Worm (Caenorhabditis elegans) whole organism, young adult: ENCODE measurements around the gene snrp-200.
"Not testable (repeated sequence)": the region's sequence is repeated elsewhere in the genome, so short reads cannot be mapped to it uniquely, and the experiment has no call there.

ENCODE experiments used
- B0336.3 ChIP-seq: fragments of 200-800 bp; sonication (Bioruptor generic); IDR thresholded peaks from 2 replicates; pipeline ENCODE4 v1.3.6; 2022; ENCODE audit warnings: missing genetic modification characterization, missing compliant biosample characterization
- C17E4.6 ChIP-seq: fragments of 200-800 bp; sonication (Bioruptor generic); IDR thresholded peaks from 2 replicates; pipeline ENCODE4 v1.3.6; 2022; ENCODE audit warnings: missing genetic modification reagents, missing genetic modification characterization, missing compliant biosample characterization
- D2030.7 ChIP-seq: fragments of 200-800 bp; sonication (Bioruptor generic); IDR thresholded peaks from 2 replicates; pipeline ENCODE4 v1.3.6; 2022; ENCODE audit warnings: missing genetic modification reagents, missing genetic modification characterization, missing compliant biosample characterization
- F39B2.1 ChIP-seq: fragments of 200-800 bp; sonication (Bioruptor generic); IDR thresholded peaks from 2 replicates; pipeline ENCODE4 v1.3.6; 2022; ENCODE audit warnings: missing genetic modification reagents, missing genetic modification characterization, missing compliant biosample characterization
- F57A8.1 ChIP-seq: fragments of 200-800 bp; sonication (Bioruptor generic); optimal IDR thresholded peaks from 2 replicates; lab custom pipeline; 2018; ENCODE audit warnings: mild to moderate bottlenecking, missing genetic modification characterization, moderate library complexity, missing compliant biosample characterization
- Y53F4B.3 ChIP-seq: fragments of 200-800 bp; sonication (Bioruptor generic); IDR thresholded peaks from 2 replicates; pipeline ENCODE4 v1.3.6; 2022; ENCODE audit warnings: missing genetic modification reagents, missing genetic modification characterization, missing compliant biosample characterization
- Y56A3A.18 ChIP-seq: fragments of 200-800 bp; sonication (Bioruptor generic); IDR thresholded peaks from 2 replicates; pipeline ENCODE4 v1.3.6; 2022; ENCODE audit warnings: missing genetic modification reagents, missing genetic modification characterization, missing compliant biosample characterization
- Y79H2A.3 ChIP-seq: fragments of 200-800 bp; sonication (Bioruptor generic); conservative IDR thresholded peaks from 2 replicates; pipeline ENCODE4 v1.3.6; 2022; ENCODE audit warnings: missing genetic modification reagents, missing genetic modification characterization, missing compliant biosample characterization
- Y95B8A.8 ChIP-seq: fragments of 200-800 bp; sonication (Bioruptor generic); IDR thresholded peaks from 2 replicates; pipeline ENCODE4 v1.3.6; 2022; ENCODE audit warnings: missing genetic modification reagents, missing genetic modification characterization, missing compliant biosample characterization
- aptf-2 ChIP-seq: fragments of 200-800 bp; sonication (Bioruptor generic); conservative IDR thresholded peaks from 2 replicates; pipeline ENCODE4 v1.3.6; 2022; ENCODE audit warnings: missing genetic modification reagents, missing genetic modification characterization, missing compliant biosample characterization
- attf-3 ChIP-seq: fragments of 200-800 bp; sonication (Bioruptor generic); conservative IDR thresholded peaks from 2 replicates; pipeline ENCODE4 v1.3.6; 2022; ENCODE audit warnings: missing genetic modification reagents, missing genetic modification characterization, missing compliant biosample characterization
- attf-6 ChIP-seq: fragments of 200-800 bp; sonication (Bioruptor generic); IDR thresholded peaks from 2 replicates; pipeline ENCODE4 v1.3.6; 2022; ENCODE audit warnings: missing genetic modification reagents, missing genetic modification characterization, missing compliant biosample characterization
- cebp-1 ChIP-seq, 2 experiments: fragments of 200-800 bp in 1 of 2; sonication (Bioruptor generic) in 1 of 2; sonication (generic microtip) in 1 of 2; IDR thresholded peaks in 1 of 2; optimal IDR thresholded peaks in 1 of 2; 2 replicates each; pipeline versions ENCODE4 v1.3.6 to Lab custom; 2017 to 2022; ENCODE audit warnings: missing compliant biosample characterization in 2 of 2, missing genetic modification characterization in 2 of 2, mild to moderate bottlenecking in 1 of 2, missing genetic modification reagents in 1 of 2, moderate library complexity in 1 of 2
- ceh-100 ChIP-seq: fragments of 200-800 bp; sonication (Bioruptor generic); IDR thresholded peaks from 2 replicates; pipeline ENCODE4 v1.3.6; 2022; ENCODE audit warnings: missing genetic modification reagents, missing genetic modification characterization, missing compliant biosample characterization
- ceh-91 ChIP-seq: fragments of 200-800 bp; sonication (Bioruptor generic); IDR thresholded peaks from 2 replicates; pipeline ENCODE4 v1.3.6; 2022; ENCODE audit warnings: missing genetic modification reagents, missing genetic modification characterization, missing compliant biosample characterization
- him-1 ChIP-seq: sonication (generic microtip); optimal IDR thresholded peaks from 2 replicates; lab custom pipeline; 2016; ENCODE audit warnings: missing genotype, missing genetic modification reagents, missing genetic modification characterization, missing compliant biosample characterization
- hmg-20 ChIP-seq: fragments of 200-800 bp; sonication (Bioruptor generic); IDR thresholded peaks from 2 replicates; pipeline ENCODE4 v1.3.6; 2022; ENCODE audit warnings: missing genetic modification reagents, missing genetic modification characterization, missing compliant biosample characterization
- hrde-1 ChIP-seq: sonication (generic microtip); optimal IDR thresholded peaks from 2 replicates; lab custom pipeline; 2016; ENCODE audit warnings: missing genetic modification characterization, mild to moderate bottlenecking, missing compliant biosample characterization, moderate library complexity, missing genotype, missing genetic modification reagents, borderline replicate concordance
- hsf-1 ChIP-seq: fragments of 200-800 bp; sonication (Bioruptor generic); IDR thresholded peaks from 2 replicates; pipeline ENCODE4 v1.3.6; 2022; ENCODE audit warnings: missing genetic modification reagents, missing genetic modification characterization, missing compliant biosample characterization
- lin-26 ChIP-seq: fragments of 200-800 bp; sonication (Bioruptor generic); IDR thresholded peaks from 2 replicates; pipeline ENCODE4 v1.3.6; 2022; ENCODE audit warnings: missing genetic modification reagents, missing genetic modification characterization, missing compliant biosample characterization
- lin-40 ChIP-seq: sonication (generic microtip); optimal IDR thresholded peaks from 2 replicates; lab custom pipeline; 2016; ENCODE audit warnings: missing genetic modification characterization, mild to moderate bottlenecking, missing compliant biosample characterization, missing genotype, missing genetic modification reagents
- lin-54 ChIP-seq: fragments of 200-800 bp; sonication (Bioruptor generic); optimal IDR thresholded peaks from 2 replicates; lab custom pipeline; 2018; ENCODE audit warnings: mild to moderate bottlenecking, missing genetic modification characterization, missing compliant biosample characterization
- lsl-1 ChIP-seq: fragments of 200-800 bp; sonication (Bioruptor generic); optimal IDR thresholded peaks from 2 replicates; lab custom pipeline; 2018; ENCODE audit warnings: mild to moderate bottlenecking, missing genetic modification characterization, moderate library complexity, missing compliant biosample characterization
- madf-6 ChIP-seq: fragments of 200-800 bp; sonication (Bioruptor generic); IDR thresholded peaks from 2 replicates; pipeline ENCODE4 v1.3.6; 2022; ENCODE audit warnings: missing genetic modification reagents, missing genetic modification characterization, missing compliant biosample characterization
- mcd-1 ChIP-seq: fragments of 200-800 bp; sonication (Bioruptor generic); IDR thresholded peaks from 2 replicates; pipeline ENCODE4 v1.3.6; 2022; ENCODE audit warnings: missing genetic modification reagents, missing genetic modification characterization, missing compliant biosample characterization
- mel-28 ChIP-seq: sonication (generic microtip); optimal IDR thresholded peaks from 2 replicates; lab custom pipeline; 2016; ENCODE audit warnings: borderline replicate concordance, mild to moderate bottlenecking, missing genetic modification characterization, missing compliant biosample characterization
- nhr-120 ChIP-seq: fragments of 200-800 bp; sonication (Bioruptor generic); IDR thresholded peaks from 2 replicates; pipeline ENCODE4 v1.3.6; 2022; ENCODE audit warnings: missing genetic modification characterization, missing compliant biosample characterization
- pbrm-1 ChIP-seq: fragments of 200-800 bp; sonication (Bioruptor generic); IDR thresholded peaks from 2 replicates; pipeline ENCODE4 v1.3.6; 2022; ENCODE audit warnings: missing genetic modification reagents, missing genetic modification characterization, missing compliant biosample characterization
- rcor-1 ChIP-seq: fragments of 200-800 bp; sonication (Bioruptor generic); IDR thresholded peaks from 2 replicates; pipeline ENCODE4 v1.3.6; 2022; ENCODE audit warnings: missing genetic modification reagents, missing genetic modification characterization, missing compliant biosample characterization
- snpc-1.1 ChIP-seq: sonication (generic microtip); optimal IDR thresholded peaks from 2 replicates; lab custom pipeline; 2017; ENCODE audit warnings: missing genetic modification characterization, mild to moderate bottlenecking, missing compliant biosample characterization, antibody characterized with exemption, moderate library complexity, missing genotype, missing genetic modification reagents; ENCODE audit not compliant: insufficient read depth
- snpc-3.4 ChIP-seq: sonication (generic microtip); optimal IDR thresholded peaks from 2 replicates; lab custom pipeline; 2017; ENCODE audit warnings: missing genetic modification characterization, mild to moderate bottlenecking, missing compliant biosample characterization, antibody characterized with exemption, moderate library complexity, missing genotype, missing genetic modification reagents
- snpc-4 ChIP-seq, 5 experiments: fragments of 150-350 bp in 1 of 5; sonication (generic microtip) in 4 of 5; optimal IDR thresholded peaks; 2 replicates each; lab custom pipeline; 2014 to 2018; ENCODE audit warnings: missing genetic modification characterization in 5 of 5, missing biosample characterization in 3 of 5, antibody characterized with exemption in 2 of 5, mild to moderate bottlenecking in 2 of 5, missing compliant biosample characterization in 2 of 5, missing genotype in 2 of 5, moderate library complexity in 2 of 5, missing genetic modification reagents in 1 of 5
- sptf-2 ChIP-seq: fragments of 200-800 bp; sonication (Bioruptor generic); optimal IDR thresholded peaks from 2 replicates; lab custom pipeline; 2018; ENCODE audit warnings: mild to moderate bottlenecking, missing genetic modification characterization, missing compliant biosample characterization
- tbp1 ChIP-seq: fragments of 200-800 bp; sonication (Bioruptor generic); optimal IDR thresholded peaks from 2 replicates; lab custom pipeline; 2018; ENCODE audit warnings: mild to moderate bottlenecking, missing genetic modification characterization, missing compliant biosample characterization
- xnd-1 ChIP-seq: sonication (generic microtip); optimal IDR thresholded peaks from 2 replicates; lab custom pipeline; 2016; ENCODE audit warnings: missing genotype, missing genetic modification reagents, missing genetic modification characterization, missing compliant biosample characterization
- zfh-2 ChIP-seq: fragments of 200-800 bp; sonication (Bioruptor generic); conservative IDR thresholded peaks from 2 replicates; pipeline ENCODE4 v1.3.6; 2022; ENCODE audit warnings: missing genetic modification reagents, missing genetic modification characterization, missing compliant biosample characterization
- zim-3 ChIP-seq: sonication (generic microtip); optimal IDR thresholded peaks from 2 replicates; lab custom pipeline; 2017; ENCODE audit warnings: mild to moderate bottlenecking, missing genetic modification characterization, moderate library complexity, missing compliant biosample characterization
- ztf-22 ChIP-seq: fragments of 200-800 bp; sonication (Bioruptor generic); optimal IDR thresholded peaks from 2 replicates; lab custom pipeline; 2018; ENCODE audit warnings: mild to moderate bottlenecking, missing genetic modification characterization, moderate library complexity, missing compliant biosample characterization
- ztf-28 ChIP-seq: fragments of 200-800 bp; sonication (Bioruptor generic); IDR thresholded peaks from 2 replicates; pipeline ENCODE4 v1.3.6; 2022; ENCODE audit warnings: missing genetic modification reagents, missing genetic modification characterization, missing compliant biosample characterization

Gene snrp-200

DNA sequence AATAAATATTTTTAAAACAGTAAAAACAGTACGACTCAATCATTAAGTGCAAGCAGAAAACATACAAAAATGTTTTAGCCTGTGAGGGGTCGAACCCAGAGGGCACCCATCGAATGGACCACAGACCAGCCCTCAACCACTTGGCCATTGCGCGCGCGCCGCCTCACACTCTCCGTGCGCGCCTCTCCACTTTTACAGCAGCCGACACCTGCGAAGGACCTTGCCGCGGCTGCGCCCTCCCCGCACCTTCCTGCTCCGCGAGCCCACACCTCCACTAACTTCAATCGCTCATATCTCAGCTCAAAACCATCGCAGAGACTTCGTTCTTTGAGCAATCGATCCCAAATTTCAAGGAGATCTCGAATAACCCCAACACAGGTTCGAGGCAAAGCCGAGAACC, 41.7 kb upstream of the snrp-200 start (continued):
- not testable (repeated sequence) for TF ChIP-seq cebp-1 (GFP tag; IDR thresholded peaks at IDR 0.05; lab: Robert Waterston, UW)
- TF ChIP-seq cebp-1 (tag; optimal IDR thresholded peaks at IDR 0.05; lab: Kevin White, UChicago) (peak; percentile 21), mcd-1 (GFP tag; lab: Robert Waterston, UW) (peak; percentile 91), attf-6 (GFP tag; lab: Robert Waterston, UW) (peak; percentile 80), xnd-1 (tag; lab: Kevin White, UChicago) (peak; percentile 22), madf-6 (GFP tag; lab: Robert Waterston, UW) (peak; percentile 84), Y79H2A.3 (GFP tag; lab: Robert Waterston, UW) (peak; percentile 50; the same call in 1 of the 2 replicates), lin-54 (GFP tag; lab: Kevin White, UChicago) (peak; percentile 60), lin-26 (GFP tag; lab: Robert Waterston, UW) (peak; percentile 100), B0336.3 (0 out of 2 replicates have a peak, but pooled peaks have one; percentile 23), tbp1 (GFP tag; lab: Kevin White, UChicago) (peak; percentile 78), C17E4.6 (peak; percentile 77; the same call in 1 of the 2 replicates), ztf-28 (GFP tag; lab: Robert Waterston, UW) (peak; percentile 87; the same call in 1 of the 2 replicates), Y53F4B.3 (GFP tag; lab: Robert Waterston, UW) (peak; percentile 55; the same call in 1 of the 2 replicates), Y95B8A.8 (GFP tag; lab: Robert Waterston, UW) (peak; percentile 56; the same call in 1 of the 2 replicates), pbrm-1 (GFP tag; lab: Robert Waterston, UW) (peak; percentile 99), lsl-1 (peak; percentile 64), hsf-1 (GFP tag; lab: Robert Waterston, UW) (peak; percentile 70), rcor-1 (GFP tag; lab: Robert Waterston, UW) (peak; percentile 89), ceh-91 (peak; percentile 69), D2030.7 (GFP tag; lab: Robert Waterston, UW) (peak; percentile 94), snpc-4 (GFP tag; optimal IDR thresholded peaks at IDR 0.05; lab: Kevin White, UChicago) (peak; percentile 94), snpc-4 (tag; optimal IDR thresholded peaks at IDR 0.05; lab: Kevin White, UChicago) (peak; percentile 96 to 98 (median 97)), snpc-3.4 (tag; lab: Kevin White, UChicago) (peak; percentile 80), attf-3 (peak; percentile 64; the same call in 1 of the 2 replicates), hmg-20 (peak; percentile 53; the same call in 1 of the 2 replicates), lin-40 (peak; percentile 34), zfh-2 (peak; percentile 94), ceh-100 (GFP tag; lab: Robert Waterston, UW) (0 out of 2 replicates have a peak, but pooled peaks have one; percentile 33), snpc-1.1 (peak; percentile 94), F39B2.1 (GFP tag; lab: Robert Waterston, UW) (0 out of 2 replicates have a peak, but pooled peaks have one; percentile 45)

DNA sequence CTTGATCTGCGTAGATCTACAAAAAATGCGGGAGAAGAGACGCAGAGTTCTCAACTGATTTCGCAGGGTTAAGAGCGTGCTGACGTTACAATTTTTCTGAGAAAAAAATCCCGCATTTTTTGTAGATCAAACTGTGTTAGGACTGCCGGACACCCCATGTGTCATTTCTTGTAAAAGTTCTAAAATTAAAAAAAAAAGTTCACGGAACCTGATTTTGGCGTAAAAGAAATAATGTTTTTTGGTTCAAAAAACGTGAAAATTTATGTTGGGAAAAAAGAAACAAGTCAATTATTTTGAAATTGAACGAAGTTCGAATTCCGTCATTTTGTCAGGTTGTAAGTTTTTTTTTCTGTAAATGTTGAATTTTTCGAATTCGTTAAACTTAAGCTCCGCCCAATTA, 39.7 kb upstream of the snrp-200 start, which contains the start of gene Y46G5A.34:
TSS of gene Y46G5A.34 (plus strand) at position 301 of the 400 bp plus-strand sequence.
- TF ChIP-seq hrde-1 (tag; lab: Kevin White, UChicago) = no peak
- no peak for TF ChIP-seq Y56A3A.18 (GFP tag; lab: Robert Waterston, UW)
- TF ChIP-seq mel-28 (tag; lab: Kevin White, UChicago) = no peak
- no peak for TF ChIP-seq Y95B8A.8 (GFP tag; lab: Robert Waterston, UW)

ce11 chrII:12774402-12774801, 37.7 kb upstream of the snrp-200 start, which contains the start of gene Y46G5A.14:
Gene Y46G5A.14 (plus strand): TSS chrII:12774702.
- TF ChIP-seq zim-3 (tag; lab: Kevin White, UChicago) = no peak
- no peak for TF ChIP-seq sptf-2 (GFP tag; lab: Kevin White, UChicago)
- TF ChIP-seq nhr-120 (GFP tag; lab: Robert Waterston, UW) = no peak
- TF ChIP-seq him-1 (tag; lab: Kevin White, UChicago) = peak; percentile 25
- no peak for TF ChIP-seq ztf-22 (GFP tag; lab: Kevin White, UChicago)
- no peak for TF ChIP-seq F57A8.1 (GFP tag; lab: Kevin White, UChicago)
- no peak for TF ChIP-seq aptf-2 (GFP tag; lab: Robert Waterston, UW)
